Worm (Caenorhabditis elegans) whole organism, L3 larva: ENCODE measurements around the gene clec-167.
A peak's percentile ranks its signal among the peaks of the same experiment; 100 is the strongest.

Experiments used
- R02D3.7 ChIP-seq: fragments of 150-350 bp; optimal IDR thresholded peaks from 2 replicates; lab custom pipeline; 2014; ENCODE audit warnings: missing biosample characterization, missing genetic modification characterization
- ZK546.5 ChIP-seq: sonication (generic microtip); optimal IDR thresholded peaks from 2 replicates; lab custom pipeline; 2017; ENCODE audit warnings: missing biosample characterization, missing genetic modification characterization
- aly-2 ChIP-seq: fragments of 150-350 bp; optimal IDR thresholded peaks from 2 replicates; lab custom pipeline; 2014; ENCODE audit warnings: missing biosample characterization, missing genetic modification characterization
- ama-1 ChIP-seq: fragments of 150-350 bp; optimal IDR thresholded peaks from 2 replicates; lab custom pipeline; 2018
- ceh-28 ChIP-seq: fragments of 150-350 bp; optimal IDR thresholded peaks from 2 replicates; lab custom pipeline; 2014; ENCODE audit warnings: missing biosample characterization, missing genetic modification reagents, missing genetic modification characterization
- daf-12 ChIP-seq: fragments of 150-350 bp; optimal IDR thresholded peaks from 2 replicates; lab custom pipeline; 2014; ENCODE audit warnings: missing biosample characterization, missing genetic modification reagents, missing genetic modification characterization
- egl-27 ChIP-seq: sonication (generic microtip); optimal IDR thresholded peaks from 4 replicates; lab custom pipeline; 2017; ENCODE audit warnings: missing biosample characterization, missing genetic modification reagents, missing genetic modification characterization
- egl-5 ChIP-seq: fragments of 150-350 bp; optimal IDR thresholded peaks from 2 replicates; lab custom pipeline; 2017; ENCODE audit warnings: missing biosample characterization, missing genetic modification reagents, missing genetic modification characterization, inconsistent platforms
- elt-1 ChIP-seq: fragments of 150-350 bp; optimal IDR thresholded peaks from 2 replicates; lab custom pipeline; 2014; ENCODE audit warnings: missing biosample characterization, missing genetic modification characterization
- elt-2 ChIP-seq: sonication (generic microtip); optimal IDR thresholded peaks from 2 replicates; lab custom pipeline; 2016; ENCODE audit warnings: missing genetic modification reagents, mild to moderate bottlenecking, missing genetic modification characterization, missing compliant biosample characterization
- elt-3 ChIP-seq, 3 experiments: fragments of 150-350 bp in 1 of 3; sonication (generic microtip) in 2 of 3; optimal IDR thresholded peaks; 2 replicates in 2 of 3; 4 replicates in 1 of 3; lab custom pipeline; 2014 to 2017; ENCODE audit warnings: missing biosample characterization in 3 of 3, missing genetic modification characterization in 3 of 3
- eor-1 ChIP-seq, 2 experiments: fragments of 150-350 bp; optimal IDR thresholded peaks; 2 replicates each; lab custom pipeline; 2014 to 2018; ENCODE audit warnings: missing biosample characterization in 2 of 2, missing genetic modification characterization in 2 of 2
- fkh-2 ChIP-seq: fragments of 150-350 bp; optimal IDR thresholded peaks from 2 replicates; lab custom pipeline; 2014; ENCODE audit warnings: missing biosample characterization, missing genetic modification reagents, missing genetic modification characterization
- fos-1 ChIP-seq: fragments of 150-350 bp; optimal IDR thresholded peaks from 2 replicates; lab custom pipeline; 2014; ENCODE audit warnings: missing biosample characterization, missing genetic modification characterization
- jun-1 ChIP-seq: fragments of 150-350 bp; optimal IDR thresholded peaks from 2 replicates; lab custom pipeline; 2014; ENCODE audit warnings: missing biosample characterization, missing genetic modification reagents, missing genetic modification characterization
- lin-15B ChIP-seq: fragments of 150-350 bp; optimal IDR thresholded peaks from 2 replicates; lab custom pipeline; 2014; ENCODE audit warnings: missing biosample characterization, missing genetic modification characterization
- lsy-12 ChIP-seq: sonication (generic microtip); optimal IDR thresholded peaks from 2 replicates; lab custom pipeline; 2016; ENCODE audit warnings: mild to moderate bottlenecking, missing genetic modification characterization, missing compliant biosample characterization
- mdl-1 ChIP-seq: fragments of 150-350 bp; optimal IDR thresholded peaks from 2 replicates; lab custom pipeline; 2014; ENCODE audit warnings: missing biosample characterization, missing genetic modification characterization
- mml-1 ChIP-seq: fragments of 150-350 bp; sonication (generic microtip); optimal IDR thresholded peaks from 3 replicates; lab custom pipeline; 2014; ENCODE audit warnings: missing biosample characterization, missing genetic modification characterization
- nfya-1 ChIP-seq: sonication (generic microtip); optimal IDR thresholded peaks from 2 replicates; lab custom pipeline; 2017; ENCODE audit warnings: missing genetic modification characterization, mild to moderate bottlenecking, missing compliant biosample characterization, antibody characterized with exemption, moderate library complexity; ENCODE audit not compliant: insufficient read depth
- nhr-11 ChIP-seq: fragments of 150-350 bp; optimal IDR thresholded peaks from 2 replicates; lab custom pipeline; 2014; ENCODE audit warnings: missing biosample characterization, missing genetic modification characterization
- nhr-23 ChIP-seq: fragments of 150-350 bp; optimal IDR thresholded peaks from 2 replicates; lab custom pipeline; 2014; ENCODE audit warnings: missing biosample characterization, missing genetic modification reagents, missing genetic modification characterization
- nhr-237 ChIP-seq: fragments of 150-350 bp; optimal IDR thresholded peaks from 2 replicates; lab custom pipeline; 2014; ENCODE audit warnings: missing biosample characterization, missing genetic modification characterization
- nhr-43 ChIP-seq: sonication (generic microtip); optimal IDR thresholded peaks from 2 replicates; lab custom pipeline; 2016; ENCODE audit warnings: mild to moderate bottlenecking, missing genetic modification characterization, missing compliant biosample characterization; ENCODE audit not compliant: poor library complexity, severe bottlenecking
- nhr-67 ChIP-seq: fragments of 150-350 bp; optimal IDR thresholded peaks from 2 replicates; lab custom pipeline; 2014; ENCODE audit warnings: missing biosample characterization, missing genetic modification characterization
- pha-4 ChIP-seq: fragments of 150-350 bp; optimal IDR thresholded peaks from 2 replicates; lab custom pipeline; 2014; ENCODE audit warnings: missing biosample characterization, missing genetic modification reagents, missing genetic modification characterization
- pqm-1 ChIP-seq: fragments of 150-350 bp; optimal IDR thresholded peaks from 2 replicates; lab custom pipeline; 2017; ENCODE audit warnings: missing biosample characterization, missing genetic modification characterization, inconsistent platforms
- sea-2 ChIP-seq: fragments of 150-350 bp; sonication (generic microtip); optimal IDR thresholded peaks from 4 replicates; lab custom pipeline; 2014; ENCODE audit warnings: missing biosample characterization, missing genetic modification reagents, missing genetic modification characterization
- snpc-4 ChIP-seq: fragments of 150-350 bp; optimal IDR thresholded peaks from 2 replicates; lab custom pipeline; 2014; ENCODE audit warnings: missing biosample characterization, missing genetic modification characterization
- tbx-2 ChIP-seq: sonication (generic microtip); optimal IDR thresholded peaks from 2 replicates; lab custom pipeline; 2016; ENCODE audit warnings: mild to moderate bottlenecking, missing genetic modification characterization, missing compliant biosample characterization
- unc-39 ChIP-seq: sonication (generic microtip); optimal IDR thresholded peaks from 4 replicates; lab custom pipeline; 2017; ENCODE audit warnings: missing biosample characterization, missing genetic modification characterization
- unc-62 ChIP-seq: fragments of 150-350 bp; sonication (generic microtip); optimal IDR thresholded peaks from 4 replicates; lab custom pipeline; 2014; ENCODE audit warnings: missing biosample characterization, missing genetic modification reagents, missing genetic modification characterization
- zag-1 ChIP-seq: fragments of 150-350 bp; optimal IDR thresholded peaks from 2 replicates; lab custom pipeline; 2014; ENCODE audit warnings: missing biosample characterization, missing genetic modification characterization
- ztf-4 ChIP-seq: fragments of 150-350 bp; optimal IDR thresholded peaks from 2 replicates; lab custom pipeline; 2014; ENCODE audit warnings: missing biosample characterization, missing genetic modification characterization

Gene clec-167

ce11 chrIV:1235785-1236184 is 19.7 kb downstream of the clec-167 start:
- TF ChIP-seq ceh-28 (peak; percentile 81), egl-5 (tag; lab: Kevin White, UChicago) (no peak)
- TF ChIP-seq, all 47 proteins: peak for 1

DNA sequence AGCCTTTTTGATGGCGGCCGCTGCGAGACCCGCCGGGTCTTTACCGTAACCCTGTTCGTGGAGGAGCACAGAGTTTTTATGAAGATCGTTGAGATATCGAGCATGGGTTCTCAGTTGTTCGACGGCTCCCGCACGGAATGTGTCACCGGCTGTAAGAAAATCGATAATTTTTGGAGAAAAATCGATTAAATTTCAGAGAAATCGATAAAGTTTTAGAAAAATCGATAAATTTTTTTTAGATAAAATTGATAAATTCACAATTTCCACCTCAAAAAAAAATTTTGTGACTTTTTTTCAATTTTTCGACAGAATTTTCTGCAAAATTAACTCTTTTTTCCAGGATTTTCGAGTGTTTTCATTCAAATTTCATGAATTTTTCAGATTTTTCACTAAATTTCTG is 20.8 kb downstream of the clec-167 start:
- TF ChIP-seq nhr-237 = no peak
- peak; percentile 70 for TF ChIP-seq ceh-28
- TF ChIP-seq, all 47 proteins: peak for 1

DNA sequence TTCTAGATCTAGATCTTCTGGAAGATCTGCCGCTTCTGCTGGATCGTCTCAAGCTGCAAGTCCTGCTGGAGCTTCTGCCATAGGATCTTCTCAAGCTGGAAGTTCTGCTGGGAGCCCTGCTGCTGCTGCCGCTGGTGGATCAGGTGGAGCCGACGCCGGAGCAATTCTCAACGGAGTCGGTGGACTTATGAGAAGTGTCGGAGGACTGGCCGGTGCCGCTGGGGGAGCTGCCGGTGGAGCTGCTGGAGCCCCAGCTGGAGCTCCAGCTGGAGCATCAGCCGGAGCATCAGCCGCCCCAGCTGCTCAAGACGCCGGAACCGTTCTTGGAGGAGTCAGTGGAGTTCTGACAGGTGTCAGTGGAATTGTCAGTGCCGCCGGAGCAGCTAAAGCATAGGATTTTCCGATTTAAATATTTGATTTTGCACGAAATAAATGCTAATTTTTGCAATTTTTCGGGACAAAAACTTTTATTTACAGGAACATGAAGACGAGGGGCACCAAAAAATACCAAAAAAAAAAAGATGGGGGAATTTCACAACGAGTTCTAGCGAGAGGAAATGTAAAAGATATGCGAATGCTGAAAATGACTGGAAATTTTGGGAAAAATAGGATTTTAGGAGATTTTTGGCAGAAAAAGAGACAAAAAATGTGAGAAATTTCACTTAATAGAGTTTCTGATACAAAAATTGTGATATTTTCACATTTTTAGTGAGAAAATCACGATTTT is 22.9 kb downstream of the clec-167 start:
- TF ChIP-seq egl-5 (tag; lab: Kevin White, UChicago) (no peak), mdl-1 (tag; lab: Kevin White, UChicago) (no peak), ama-1 (lab: Kevin White, UChicago) (no peak)

DNA sequence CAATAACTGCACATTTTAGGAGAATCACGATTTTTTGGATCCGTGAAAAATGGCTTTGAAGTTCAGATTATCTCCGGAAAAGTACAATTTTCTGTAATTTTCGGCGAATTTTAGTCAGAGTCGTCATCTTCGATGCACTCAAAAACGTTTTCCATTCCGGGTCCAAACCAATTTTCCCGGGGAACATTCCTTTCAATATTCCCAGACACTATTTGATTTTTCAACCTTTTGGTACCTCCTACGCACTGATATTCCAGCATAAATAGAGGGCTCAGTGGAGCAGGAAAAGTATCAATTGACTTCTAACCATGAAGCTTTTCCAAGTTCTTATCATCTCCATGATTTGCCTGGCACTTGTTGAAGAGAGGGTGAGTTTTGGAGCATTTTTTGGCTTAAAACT is 23.9 kb downstream of the clec-167 start, which contains the start of gene W09G12.6:
W09G12.6 (plus strand) TSS at position 301 of the 400 bp plus-strand sequence.
- TF ChIP-seq nhr-23 (tag; lab: Kevin White, UChicago) = no peak
- TF ChIP-seq ZK546.5 = no peak
- no peak for TF ChIP-seq lsy-12 (tag; lab: Kevin White, UChicago)
- TF ChIP-seq eor-1 (tag; optimal IDR thresholded peaks at IDR 0.05; lab: Kevin White, UChicago) = no peak
- TF ChIP-seq unc-39 (tag; lab: Kevin White, UChicago) = no peak
- no peak for TF ChIP-seq nfya-1
- no peak for TF ChIP-seq zag-1
- TF ChIP-seq fkh-2 = no peak
- no peak for TF ChIP-seq tbx-2 (tag; lab: Kevin White, UChicago)
- TF ChIP-seq daf-12 (tag; lab: Kevin White, UChicago) = no peak
- TF ChIP-seq ceh-28 = no peak
- TF ChIP-seq fos-1 = no peak
- no peak for TF ChIP-seq egl-5 (tag; lab: Kevin White, UChicago)
- no peak for TF ChIP-seq nhr-11 (tag; lab: Kevin White, UChicago)
- TF ChIP-seq nhr-67 = no peak
- TF ChIP-seq snpc-4 = no peak
- TF ChIP-seq elt-1 (tag; lab: Kevin White, UChicago) = no peak
- TF ChIP-seq R02D3.7 = no peak

- TF ChIP-seq elt-2 (tag; lab: Kevin White, UChicago) (peak; percentile 91), egl-27 (no peak), egl-5 (tag; lab: Kevin White, UChicago) (no peak), jun-1 (tag; lab: Kevin White, UChicago) (peak; percentile 27), pqm-1 (peak; percentile 54), pha-4 (tag; lab: Kevin White, UChicago) (peak; percentile 18), nhr-67 (no peak)
- TF ChIP-seq, all 47 proteins: peak for 4
Observed at ce11 chrIV:1228675-1229130, 26.8 kb downstream of the clec-167 start, which contains the start of gene W09G12.7. TSS of gene W09G12.7 (plus strand) at chrIV:1229080.

DNA sequence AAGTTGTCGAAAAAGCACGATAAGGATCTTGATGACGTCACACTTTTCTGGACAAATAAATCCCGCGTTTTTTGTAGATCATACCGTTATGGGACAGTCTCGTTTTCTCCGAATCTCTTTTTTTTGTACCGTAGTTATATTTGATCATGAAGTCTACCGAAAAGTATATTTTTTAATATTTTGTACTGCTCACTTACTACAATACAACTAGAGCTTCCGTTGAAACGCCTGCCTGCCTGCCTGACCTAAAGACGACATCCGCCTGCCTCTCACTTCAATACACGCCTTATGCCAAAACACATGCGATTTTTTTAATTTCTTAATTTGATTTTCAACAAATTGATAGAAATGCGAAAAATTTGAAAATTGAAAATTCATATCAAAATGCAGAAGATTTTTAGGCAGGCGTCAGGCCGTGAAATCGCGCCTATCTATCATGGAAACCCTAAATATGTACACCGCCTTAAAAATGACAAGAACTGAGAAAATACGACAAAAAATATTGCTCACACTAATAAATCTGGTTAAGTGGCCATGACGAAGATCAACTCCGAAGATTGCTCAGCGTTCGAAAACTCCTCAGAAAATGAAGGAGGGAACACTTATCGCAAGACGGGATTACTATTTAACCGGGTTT is 29.8 kb downstream of the clec-167 start, which contains the start of gene W09G12.8:
W09G12.8 (plus strand) TSS at position 587 of the 637 bp plus-strand sequence.
- no peak for TF ChIP-seq elt-3 (tag; optimal IDR thresholded peaks at IDR 0.05; lab: Kevin White, UChicago)
- no peak for TF ChIP-seq pqm-1
- no peak for TF ChIP-seq nhr-43
- TF ChIP-seq lin-15B (tag; lab: Kevin White, UChicago) = no peak
- TF ChIP-seq mml-1 = no peak
- no peak for TF ChIP-seq ceh-28
- TF ChIP-seq egl-27 = no peak
- TF ChIP-seq pha-4 (tag; lab: Kevin White, UChicago) = no peak
- no peak for TF ChIP-seq ztf-4 (tag; lab: Kevin White, UChicago)
- TF ChIP-seq unc-62 (GFP tag; lab: Kevin White, UChicago) = no peak
- TF ChIP-seq sea-2 = no peak
- no peak for TF ChIP-seq aly-2
